Worm (Caenorhabditis elegans) whole organism, young adult: Measurements from ENCODE around the gene clec-24.

Source experiments
- B0336.3 ChIP-seq: fragments of 200-800 bp; sonication (Bioruptor generic); IDR thresholded peaks from 2 replicates; pipeline ENCODE4 v1.3.6; 2022; ENCODE audit warnings: missing genetic modification characterization, missing compliant biosample characterization
- Y79H2A.3 ChIP-seq: fragments of 200-800 bp; sonication (Bioruptor generic); conservative IDR thresholded peaks from 2 replicates; pipeline ENCODE4 v1.3.6; 2022; ENCODE audit warnings: missing genetic modification reagents, missing genetic modification characterization, missing compliant biosample characterization
- ama-1 ChIP-seq, 3 experiments: fragments of 150-350 bp in 1 of 3; sonication (generic microtip) in 2 of 3; optimal IDR thresholded peaks; 2 replicates each; lab custom pipeline; 2014 to 2018; ENCODE audit warnings: missing biosample characterization in 2 of 3, missing genetic modification characterization in 2 of 3, missing genetic modification reagents in 2 of 3
- attf-5 ChIP-seq: fragments of 200-800 bp; sonication (Bioruptor generic); optimal IDR thresholded peaks from 2 replicates; lab custom pipeline; 2018; ENCODE audit warnings: mild to moderate bottlenecking, missing genetic modification characterization, missing compliant biosample characterization
- ceh-100 ChIP-seq: fragments of 200-800 bp; sonication (Bioruptor generic); IDR thresholded peaks from 2 replicates; pipeline ENCODE4 v1.3.6; 2022; ENCODE audit warnings: missing genetic modification reagents, missing genetic modification characterization, missing compliant biosample characterization
- dpff-1 ChIP-seq: sonication (generic microtip); optimal IDR thresholded peaks from 2 replicates; lab custom pipeline; 2017; ENCODE audit warnings: mild to moderate bottlenecking, missing genetic modification characterization, missing compliant biosample characterization
- hmg-20 ChIP-seq: fragments of 200-800 bp; sonication (Bioruptor generic); IDR thresholded peaks from 2 replicates; pipeline ENCODE4 v1.3.6; 2022; ENCODE audit warnings: missing genetic modification reagents, missing genetic modification characterization, missing compliant biosample characterization
- lsy-27 ChIP-seq: sonication (generic microtip); optimal IDR thresholded peaks from 2 replicates; lab custom pipeline; 2017; ENCODE audit warnings: missing genetic modification characterization, mild to moderate bottlenecking, missing compliant biosample characterization, antibody characterized with exemption, missing genotype, borderline replicate concordance; ENCODE audit not compliant: insufficient read depth
- nfya-1 ChIP-seq: sonication (generic microtip); optimal IDR thresholded peaks from 2 replicates; lab custom pipeline; 2017; ENCODE audit warnings: antibody characterized with exemption, missing compliant biosample characterization, missing genetic modification characterization, borderline replicate concordance; ENCODE audit not compliant: insufficient read depth
- pha-4 ChIP-seq: fragments of 150-350 bp; sonication (generic microtip); optimal IDR thresholded peaks from 2 replicates; lab custom pipeline; 2014; ENCODE audit warnings: missing biosample characterization, missing genetic modification reagents, missing genetic modification characterization

- TF ChIP-seq B0336.3 (GFP tag; lab: Robert Waterston, UW), result no peak
- no peak for TF ChIP-seq pha-4
- TF ChIP-seq attf-5 (GFP tag; lab: Kevin White, UChicago), result no peak
- TF ChIP-seq dpff-1, result no peak
- no peak for TF ChIP-seq hmg-20
- TF ChIP-seq nfya-1, result no peak
- no peak for TF ChIP-seq Y79H2A.3 (GFP tag; lab: Robert Waterston, UW)
- TF ChIP-seq lsy-27, result no peak
- no peak for TF ChIP-seq ama-1 (optimal IDR thresholded peaks at IDR 0.05; lab: Kevin White, UChicago)
- TF ChIP-seq ama-1 (GFP tag; optimal IDR thresholded peaks at IDR 0.05; lab: Kevin White, UChicago), result no peak
- no peak for TF ChIP-seq ceh-100 (GFP tag; lab: Robert Waterston, UW)
These were observed 30.5 kb upstream of the clec-24 start for ce11 chrV:16831310-16831709.
